Worm (Caenorhabditis elegans) whole organism, young adult: ENCODE data around the gene tre-4.

Experiments used
- ZK185.1 ChIP-seq: sonication (generic microtip); optimal IDR thresholded peaks from 2 replicates; lab custom pipeline; 2016; ENCODE audit warnings: mild to moderate bottlenecking, missing genetic modification characterization, missing compliant biosample characterization; ENCODE audit not compliant: poor library complexity, severe bottlenecking
- akir-1 ChIP-seq: fragments of 200-800 bp; sonication (Bioruptor generic); optimal IDR thresholded peaks from 2 replicates; lab custom pipeline; 2018; ENCODE audit warnings: mild to moderate bottlenecking, missing genetic modification characterization, moderate library complexity, missing compliant biosample characterization
- bed-2 ChIP-seq: fragments of 200-800 bp; sonication (Bioruptor generic); IDR thresholded peaks from 2 replicates; pipeline ENCODE4 v1.3.6; 2022; ENCODE audit warnings: missing genetic modification reagents, missing genetic modification characterization, missing compliant biosample characterization
- dpff-1 ChIP-seq: sonication (generic microtip); optimal IDR thresholded peaks from 2 replicates; lab custom pipeline; 2017; ENCODE audit warnings: mild to moderate bottlenecking, missing genetic modification characterization, missing compliant biosample characterization
- snpc-4 ChIP-seq, 5 experiments: fragments of 150-350 bp in 1 of 5; sonication (generic microtip) in 4 of 5; optimal IDR thresholded peaks; 2 replicates each; lab custom pipeline; 2014 to 2018; ENCODE audit warnings: missing genetic modification characterization in 5 of 5, missing biosample characterization in 3 of 5, antibody characterized with exemption in 2 of 5, mild to moderate bottlenecking in 2 of 5, missing compliant biosample characterization in 2 of 5, missing genotype in 2 of 5, moderate library complexity in 2 of 5, missing genetic modification reagents in 1 of 5
- unc-62 ChIP-seq: fragments of 150-350 bp; optimal IDR thresholded peaks from 2 replicates; lab custom pipeline; 2014; ENCODE audit warnings: missing biosample characterization, missing genetic modification reagents, missing genetic modification characterization

DNA sequence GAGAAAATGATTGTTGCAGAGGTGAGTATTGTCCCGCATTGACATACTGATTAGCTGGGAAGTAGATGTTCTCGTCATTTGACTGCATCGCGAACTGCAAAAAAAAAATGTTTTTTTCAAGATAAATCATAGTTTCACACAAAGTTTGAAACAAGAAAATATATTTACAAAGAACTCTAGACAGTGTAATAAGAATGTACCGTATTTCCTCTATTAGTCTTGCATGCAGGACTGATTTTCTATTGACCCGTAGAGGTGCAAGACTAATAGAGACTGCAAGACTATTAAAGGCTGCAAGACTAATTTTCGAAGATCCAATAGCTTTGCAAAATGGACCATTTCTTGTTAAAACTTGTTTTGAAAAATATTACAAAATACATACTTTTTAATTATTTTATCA, 48.6 kb upstream of the tre-4 start, which contains the start of gene fkh-3:
- TF ChIP-seq ZK185.1 (tag; lab: Kevin White, UChicago): no peak
- TF ChIP-seq unc-62 (GFP tag; lab: Kevin White, UChicago): no peak
- no peak for TF ChIP-seq dpff-1 (tag; lab: Kevin White, UChicago)
- TF ChIP-seq bed-2: no peak
- no peak for TF ChIP-seq snpc-4 (GFP tag; optimal IDR thresholded peaks at IDR 0.05; lab: Kevin White, UChicago)
- TF ChIP-seq snpc-4 (tag; optimal IDR thresholded peaks at IDR 0.05; lab: Kevin White, UChicago): no peak
- no peak for TF ChIP-seq akir-1 (GFP tag; lab: Kevin White, UChicago)
